Worm (Caenorhabditis elegans): ENCODE data around the gene K10D2.5.

ce11 chrIII:5141935-5142334 is 30.6 kb upstream of the K10D2.5 start:
- TF ChIP-seq nhr-28 (tag; optimal IDR thresholded peaks at IDR 0.05) (no peak), unc-39 (tag; optimal IDR thresholded peaks at IDR 0.05) (no peak), skn-1 (tag; optimal IDR thresholded peaks at IDR 0.05) (no peak), snpc-4 (tag; optimal IDR thresholded peaks at IDR 0.05) (no peak), elt-2 (tag; optimal IDR thresholded peaks at IDR 0.05) (no peak), aly-2 (tag; optimal IDR thresholded peaks at IDR 0.05) (no peak), zag-1 (tag; optimal IDR thresholded peaks at IDR 0.05) (no peak), nhr-237 (tag; optimal IDR thresholded peaks at IDR 0.05) (no peak), unc-62 (GFP tag; optimal IDR thresholded peaks at IDR 0.05) (peak; percentile 40), jun-1 (tag; optimal IDR thresholded peaks at IDR 0.05) (no peak), pha-4 (tag; optimal IDR thresholded peaks at IDR 0.05) (no peak), lin-15B (tag; optimal IDR thresholded peaks at IDR 0.05) (no peak), daf-12 (tag; optimal IDR thresholded peaks at IDR 0.05) (no peak), nfya-1 (tag; optimal IDR thresholded peaks at IDR 0.05; ENCODE audit: insufficient read depth) (no peak)
